Worm (Caenorhabditis elegans) whole organism, L4 larva: ENCODE results near the gene fbxa-52.
A peak's percentile ranks its signal among the peaks of the same experiment; 100 is the strongest.
"Not testable (repeated sequence)": the region's sequence is repeated elsewhere in the genome, so short reads cannot be mapped to it uniquely, and the experiment has no call there.

Source experiments
- F26F4.8 ChIP-seq: fragments of 200-800 bp; sonication (Bioruptor generic); conservative IDR thresholded peaks from 2 replicates; pipeline ENCODE4 v1.3.6; 2022; ENCODE audit warnings: missing genetic modification characterization, missing compliant biosample characterization
- F49E8.2 ChIP-seq: sonication (generic microtip); optimal IDR thresholded peaks from 2 replicates; lab custom pipeline; 2016; ENCODE audit warnings: missing compliant biosample characterization, mild to moderate bottlenecking, missing genetic modification characterization, borderline replicate concordance
- Y75B8A.6 ChIP-seq: fragments of 200-800 bp; sonication (Bioruptor generic); IDR thresholded peaks from 2 replicates; pipeline ENCODE4 v1.3.6; 2022; ENCODE audit warnings: missing genetic modification reagents, missing genetic modification characterization, missing compliant biosample characterization
- ZK337.2 ChIP-seq: fragments of 200-800 bp; sonication (Bioruptor generic); IDR thresholded peaks from 2 replicates; pipeline ENCODE4 v1.3.6; 2022; ENCODE audit warnings: missing genetic modification reagents, missing genetic modification characterization, missing compliant biosample characterization
- aha-1 ChIP-seq: fragments of 150-350 bp; peaks from one replicate; lab custom pipeline; 2014; ENCODE audit warnings: missing biosample characterization, missing genetic modification characterization
- aly-2 ChIP-seq: sonication (generic microtip); optimal IDR thresholded peaks from 2 replicates; lab custom pipeline; 2018; ENCODE audit warnings: missing biosample characterization, missing genetic modification characterization
- ama-1 ChIP-seq: fragments of 150-350 bp; optimal IDR thresholded peaks from 2 replicates; lab custom pipeline; 2014; ENCODE audit warnings: inconsistent platforms, mixed read lengths
- arid-1 ChIP-seq: fragments of 200-800 bp; sonication (Bioruptor generic); conservative IDR thresholded peaks from 2 replicates; pipeline ENCODE4 v1.3.6; 2022; ENCODE audit warnings: missing genetic modification reagents, missing genetic modification characterization, missing compliant biosample characterization
- ceh-62 ChIP-seq: sonication (generic microtip); optimal IDR thresholded peaks from 2 replicates; lab custom pipeline; 2017; ENCODE audit warnings: missing biosample characterization, missing genetic modification characterization
- ctbp-1 ChIP-seq: fragments of 200-800 bp; sonication (Bioruptor generic); IDR thresholded peaks from 2 replicates; pipeline ENCODE4 v1.3.6; 2022; ENCODE audit warnings: missing genetic modification reagents, missing genetic modification characterization, missing compliant biosample characterization
- daf-12 ChIP-seq: fragments of 150-350 bp; optimal IDR thresholded peaks from 2 replicates; lab custom pipeline; 2014; ENCODE audit warnings: missing biosample characterization, missing genetic modification reagents, missing genetic modification characterization
- daf-16 ChIP-seq, 3 experiments: sonication (generic microtip); optimal IDR thresholded peaks; 2 replicates each; lab custom pipeline; 2016 to 2017; ENCODE audit warnings: missing genetic modification characterization in 3 of 3, missing genetic modification reagents in 3 of 3, mild to moderate bottlenecking in 2 of 3, missing compliant biosample characterization in 2 of 3, missing biosample characterization in 1 of 3, moderate library complexity in 1 of 3
- daf-19 ChIP-seq: fragments of 200-800 bp; sonication (Bioruptor generic); conservative IDR thresholded peaks from 2 replicates; pipeline ENCODE4 v1.3.6; 2022; ENCODE audit warnings: missing genetic modification characterization, missing compliant biosample characterization
- dpl-1 ChIP-seq: fragments of 150-350 bp; optimal IDR thresholded peaks from 2 replicates; lab custom pipeline; 2014; ENCODE audit warnings: missing biosample characterization, missing genetic modification reagents, missing genetic modification characterization
- duxl-1 ChIP-seq: sonication (generic microtip); optimal IDR thresholded peaks from 2 replicates; lab custom pipeline; 2016; ENCODE audit warnings: mild to moderate bottlenecking, missing genetic modification characterization, moderate library complexity, missing compliant biosample characterization; ENCODE audit not compliant: poor library complexity
- gei-8 ChIP-seq: fragments of 200-800 bp; sonication (Bioruptor generic); optimal IDR thresholded peaks from 2 replicates; lab custom pipeline; 2018; ENCODE audit warnings: mild to moderate bottlenecking, missing genetic modification characterization, missing compliant biosample characterization
- hif-1 ChIP-seq, 2 experiments: sonication (generic microtip); optimal IDR thresholded peaks; 2 replicates each; lab custom pipeline; 2016 to 2017; ENCODE audit warnings: missing compliant biosample characterization in 2 of 2, missing genetic modification characterization in 2 of 2, missing genetic modification reagents in 2 of 2, missing genotype in 2 of 2, mild to moderate bottlenecking in 1 of 2
- lin-15B ChIP-seq: fragments of 150-350 bp; sonication (generic microtip); optimal IDR thresholded peaks from 3 replicates; lab custom pipeline; 2014; ENCODE audit warnings: missing biosample characterization, missing genetic modification characterization
- nhr-25 ChIP-seq: sonication (generic microtip); optimal IDR thresholded peaks from 2 replicates; lab custom pipeline; 2017; ENCODE audit warnings: missing genetic modification characterization, mild to moderate bottlenecking, missing compliant biosample characterization, antibody characterized with exemption, moderate library complexity, borderline replicate concordance; ENCODE audit not compliant: insufficient read depth
- pha-4 ChIP-seq, 2 experiments: fragments of 150-350 bp in 1 of 2; fragments of 200-800 bp in 1 of 2; sonication (Bioruptor generic) in 1 of 2; IDR thresholded peaks in 1 of 2; optimal IDR thresholded peaks in 1 of 2; 2 replicates each; pipeline versions ENCODE4 v1.3.6 to Lab custom; 2014 to 2022; ENCODE audit warnings: missing genetic modification characterization in 2 of 2, missing genetic modification reagents in 2 of 2, missing biosample characterization in 1 of 2, missing compliant biosample characterization in 1 of 2
- saeg-2 ChIP-seq: fragments of 200-800 bp; sonication (Bioruptor generic); IDR thresholded peaks from 2 replicates; pipeline ENCODE4 v1.3.6; 2022; ENCODE audit warnings: missing genetic modification reagents, missing genetic modification characterization, missing compliant biosample characterization
- skn-1 ChIP-seq: fragments of 150-350 bp; optimal IDR thresholded peaks from 2 replicates; lab custom pipeline; 2014; ENCODE audit warnings: missing biosample characterization, missing genetic modification characterization
- snpc-4 ChIP-seq: fragments of 150-350 bp; optimal IDR thresholded peaks from 2 replicates; lab custom pipeline; 2014; ENCODE audit warnings: missing biosample characterization, missing genetic modification characterization
- unc-39 ChIP-seq: sonication (generic microtip); optimal IDR thresholded peaks from 2 replicates; lab custom pipeline; 2017; ENCODE audit warnings: missing biosample characterization, missing genetic modification characterization
- unc-62 ChIP-seq, 3 experiments: fragments of 150-350 bp in 1 of 3; sonication (generic microtip); optimal IDR thresholded peaks in 2 of 3; peaks in 1 of 3; 1 replicate in 1 of 3; 2 replicates in 2 of 3; lab custom pipeline; 2014 to 2017; ENCODE audit warnings: missing biosample characterization in 3 of 3, missing genetic modification characterization in 3 of 3, missing genetic modification reagents in 3 of 3, missing genotype in 1 of 3
- vab-7 ChIP-seq: fragments of 200-800 bp; sonication (Bioruptor generic); IDR thresholded peaks from 2 replicates; pipeline ENCODE4 v1.3.6; 2022; ENCODE audit warnings: missing genetic modification reagents, missing genetic modification characterization, missing compliant biosample characterization
- zag-1 ChIP-seq: fragments of 150-350 bp; optimal IDR thresholded peaks from 2 replicates; lab custom pipeline; 2014; ENCODE audit warnings: missing biosample characterization, missing genetic modification characterization
- zfp-3 ChIP-seq: fragments of 200-800 bp; sonication (Bioruptor generic); conservative IDR thresholded peaks from 2 replicates; pipeline ENCODE4 v1.3.6; 2022; ENCODE audit warnings: missing genetic modification reagents, missing genetic modification characterization, missing compliant biosample characterization
- zip-2 ChIP-seq: fragments of 150-350 bp; optimal IDR thresholded peaks from 2 replicates; lab custom pipeline; 2014; ENCODE audit warnings: missing biosample characterization, missing genetic modification characterization
- ztf-11 ChIP-seq: fragments of 150-350 bp; optimal IDR thresholded peaks from 2 replicates; lab custom pipeline; 2014; ENCODE audit warnings: missing biosample characterization, missing genetic modification characterization

The fbxa-52 gene

DNA sequence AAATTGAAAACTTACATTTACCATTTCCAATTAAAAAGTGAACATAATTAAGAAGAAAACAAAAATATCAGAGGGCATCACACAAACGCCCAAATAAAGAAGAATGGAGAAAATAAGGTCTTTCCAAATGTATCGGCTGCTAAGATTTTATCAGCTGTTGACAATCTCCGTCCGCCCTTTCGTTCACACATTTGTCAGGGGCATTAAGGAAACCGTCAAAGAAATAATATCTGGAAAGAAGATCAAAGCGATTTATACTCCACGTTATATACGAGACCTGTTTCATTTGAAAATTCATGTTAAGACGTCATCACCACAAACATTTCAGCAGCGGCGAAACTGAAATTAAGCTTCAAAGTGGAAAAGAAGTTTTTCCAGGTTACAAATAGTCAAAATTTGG is at the start of gene fbxa-52:
Gene fbxa-52, minus strand, starts transcription at position 101 of the 400 bp plus-strand sequence.
- TF ChIP-seq aha-1 (tag; lab: Kevin White, UChicago) (peak; percentile 48), F49E8.2 (tag; lab: Kevin White, UChicago) (no peak), lin-15B (tag; lab: Kevin White, UChicago) (no peak), unc-62 (GFP tag; optimal IDR thresholded peaks at IDR 0.05 in 1 of 2; lab: Kevin White, UChicago) (peak in 1 of 2 experiments; percentile 28), unc-62 (tag; optimal IDR thresholded peaks at IDR 0.05; lab: Kevin White, UChicago) (no peak), gei-8 (GFP tag; lab: Kevin White, UChicago) (no peak), vab-7 (GFP tag; lab: Robert Waterston, UW) (no peak)

DNA sequence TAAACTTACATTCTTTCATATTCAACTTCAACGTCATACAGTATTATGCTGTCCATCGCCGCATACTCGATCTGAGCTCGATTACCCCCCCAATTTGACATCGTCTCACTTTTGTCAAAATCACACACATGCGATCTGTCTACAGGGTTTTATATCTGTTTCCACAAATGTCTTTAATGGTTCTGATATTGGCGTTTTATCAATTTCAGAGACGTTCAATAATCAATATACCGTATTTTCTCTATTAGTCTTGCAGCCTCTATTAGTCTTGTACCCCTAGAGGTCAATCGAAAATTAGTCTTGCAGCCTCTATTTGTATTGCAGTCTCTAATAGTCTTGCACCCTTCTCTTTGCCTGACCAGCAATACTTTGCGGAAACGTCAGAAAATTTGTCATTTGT is 36.0 kb upstream of the fbxa-52 start, which contains the start of gene Y75D11A.6:
Gene Y75D11A.6, minus strand, starts transcription at position 101 of the 400 bp plus-strand sequence.
- not testable (repeated sequence) for TF ChIP-seq daf-16 (GFP tag; optimal IDR thresholded peaks at IDR 0.05; lab: Kevin White, UChicago); daf-16 (tag; optimal IDR thresholded peaks at IDR 0.05; lab: Kevin White, UChicago); Y75B8A.6; hif-1 (tag; optimal IDR thresholded peaks at IDR 0.05; lab: Kevin White, UChicago)

- TF ChIP-seq snpc-4 (tag; lab: Kevin White, UChicago); pha-4 (GFP tag; IDR thresholded peaks at IDR 0.05; lab: Robert Waterston, UW); pha-4 (tag; optimal IDR thresholded peaks at IDR 0.05; lab: Kevin White, UChicago); saeg-2 (GFP tag; lab: Robert Waterston, UW): not testable (repeated sequence)
Observed at ce11 chrX:1746117-1746516, 33.7 kb upstream of the fbxa-52 start, which contains the start of gene Y75D11A.3. Gene Y75D11A.3, minus strand, starts transcription at chrX:1746217.

DNA sequence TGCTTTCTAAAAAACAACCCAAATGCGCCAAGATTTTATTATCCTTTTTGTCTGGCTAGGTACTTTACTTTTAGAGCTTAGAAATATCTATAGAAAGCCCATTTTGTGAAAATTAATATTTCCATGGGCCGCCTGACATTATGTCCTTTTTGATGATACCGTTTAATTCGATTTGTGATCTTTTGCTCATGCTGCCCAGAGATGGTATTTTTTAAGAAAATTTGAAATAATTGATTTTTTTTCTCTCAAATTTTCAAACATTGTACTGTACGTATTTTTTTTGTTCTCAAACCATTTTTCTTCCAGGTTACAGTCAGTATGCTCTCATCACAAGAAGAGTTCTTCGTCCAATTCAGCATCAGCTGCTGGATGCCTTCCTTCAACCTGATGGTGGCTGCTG is 30.1 kb upstream of the fbxa-52 start, which contains the start of gene Y75D11A.2:
Gene Y75D11A.2, plus strand, starts transcription at position 301 of the 400 bp plus-strand sequence.
- not testable (repeated sequence) for TF ChIP-seq ztf-11 (tag; lab: Kevin White, UChicago); dpl-1 (GFP tag; lab: Kevin White, UChicago); F26F4.8

ce11 chrX:1737606-1738005 is 25.2 kb upstream of the fbxa-52 start, which contains the start of gene F07G6.10:
Gene F07G6.10, plus strand, starts transcription at chrX:1737906.
- TF ChIP-seq nhr-25 (tag; lab: Kevin White, UChicago) = no peak
- TF ChIP-seq daf-19 = no peak
- no peak for TF ChIP-seq ctbp-1
- TF ChIP-seq unc-39 (tag; lab: Kevin White, UChicago) = no peak
- TF ChIP-seq skn-1 (tag; lab: Kevin White, UChicago) = no peak
- no peak for TF ChIP-seq duxl-1
- TF ChIP-seq aly-2 = no peak
- TF ChIP-seq zip-2 = no peak
- TF ChIP-seq ZK337.2 (GFP tag; lab: Robert Waterston, UW) = no peak
- TF ChIP-seq zfp-3 (GFP tag; lab: Robert Waterston, UW) = no peak
- no peak for TF ChIP-seq ceh-62 (tag; lab: Kevin White, UChicago)
- TF ChIP-seq zag-1 (tag; lab: Kevin White, UChicago) = no peak

DNA sequence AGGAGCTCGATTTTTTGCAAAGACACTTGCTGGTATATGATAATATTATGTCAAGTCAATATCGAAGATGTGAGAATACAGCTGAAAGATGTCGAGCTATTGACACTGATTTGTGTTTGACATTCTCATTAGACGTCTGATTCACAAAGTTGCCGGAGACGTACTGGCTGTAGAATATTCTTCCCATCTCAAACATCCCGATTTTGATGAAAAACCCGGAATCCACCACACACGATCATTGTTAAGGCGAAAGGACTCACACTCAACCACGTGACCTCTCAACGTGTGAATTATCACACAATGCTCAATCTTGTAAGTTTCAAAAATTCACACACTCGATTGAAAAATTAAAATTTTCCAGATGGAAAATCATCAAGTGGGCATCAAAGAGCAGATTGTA is 23.5 kb upstream of the fbxa-52 start, which contains the start of gene F07G6.12:
Gene F07G6.12, plus strand, starts transcription at position 301 of the 400 bp plus-strand sequence.
- TF ChIP-seq daf-12 (tag; lab: Kevin White, UChicago) (no peak), ama-1 (lab: Kevin White, UChicago) (no peak), arid-1 (GFP tag; lab: Robert Waterston, UW) (no peak)
- TF ChIP-seq, all 104 proteins: peak for 0
